Fruit fly (Drosophila melanogaster) whole organism, pupa: ENCODE data around the gene nAChRalpha6.

ENCODE experiments used
- CG10348 ChIP-seq: fragments of 200-800 bp; sonication (Bioruptor generic); IDR thresholded peaks from 2 replicates; pipeline ENCODE4 v1.3.6; 2022; ENCODE audit warnings: missing biosample characterization, missing genetic modification characterization
- CG12605 ChIP-seq: fragments of 200-800 bp; sonication (Bioruptor generic); IDR thresholded peaks from 2 replicates; pipeline ENCODE4 v1.3.6; 2022; ENCODE audit warnings: missing biosample characterization, missing genetic modification characterization
- CG13204 ChIP-seq: fragments of 200-800 bp; sonication (Bioruptor generic); optimal IDR thresholded peaks from 2 replicates; lab custom pipeline; 2018; ENCODE audit warnings: missing biosample characterization, mild to moderate bottlenecking, missing genetic modification characterization, moderate library complexity
- CG14655 ChIP-seq: fragments of 200-800 bp; sonication (Bioruptor generic); optimal IDR thresholded peaks from 3 replicates; lab custom pipeline; 2017; ENCODE audit warnings: mild to moderate bottlenecking, missing biosample characterization, missing genetic modification reagents, missing genetic modification characterization
- CG15710 ChIP-seq: fragments of 200-800 bp; sonication (Bioruptor generic); optimal IDR thresholded peaks from 2 replicates; lab custom pipeline; 2018; ENCODE audit warnings: missing biosample characterization, mild to moderate bottlenecking, missing genetic modification characterization, moderate library complexity
- CG17806 ChIP-seq: fragments of 200-800 bp; sonication (Bioruptor generic); optimal IDR thresholded peaks from 2 replicates; lab custom pipeline; 2018; ENCODE audit warnings: missing biosample characterization, mild to moderate bottlenecking, missing genetic modification characterization, moderate library complexity
- CG32121 ChIP-seq: fragments of 200-800 bp; sonication (Bioruptor generic); IDR thresholded peaks from 2 replicates; pipeline ENCODE4 v1.3.6; 2022; ENCODE audit warnings: missing biosample characterization, missing genetic modification characterization
- CG34367 ChIP-seq: fragments of 200-800 bp; sonication (Bioruptor generic); optimal IDR thresholded peaks from 2 replicates; lab custom pipeline; 2018; ENCODE audit warnings: missing biosample characterization, mild to moderate bottlenecking, missing genetic modification characterization
- CG4496 ChIP-seq: fragments of 200-800 bp; sonication (Bioruptor generic); IDR thresholded peaks from 3 replicates; pipeline ENCODE4 v1.3.6; 2022; ENCODE audit warnings: missing biosample characterization, missing genetic modification characterization
- CG8159 ChIP-seq: fragments of 200-800 bp; sonication (Bioruptor generic); optimal IDR thresholded peaks from 3 replicates; lab custom pipeline; 2018; ENCODE audit warnings: missing biosample characterization, mild to moderate bottlenecking, missing genetic modification characterization, moderate library complexity
- CG8301 ChIP-seq: fragments of 200-800 bp; sonication (Bioruptor generic); optimal IDR thresholded peaks from 2 replicates; lab custom pipeline; 2018; ENCODE audit warnings: missing biosample characterization, mild to moderate bottlenecking, missing genetic modification characterization
- CG9948 ChIP-seq: fragments of 200-800 bp; sonication (Bioruptor generic); optimal IDR thresholded peaks from 2 replicates; lab custom pipeline; 2018; ENCODE audit warnings: missing biosample characterization, mild to moderate bottlenecking, missing genetic modification characterization, moderate library complexity
- D1 ChIP-seq: fragments of 200-800 bp; sonication (Bioruptor generic); optimal IDR thresholded peaks from 2 replicates; lab custom pipeline; 2018; ENCODE audit warnings: missing biosample characterization, mild to moderate bottlenecking, missing genetic modification characterization, moderate library complexity
- EcR ChIP-seq: fragments of 200-800 bp; sonication (Bioruptor generic); optimal IDR thresholded peaks from 3 replicates; lab custom pipeline; 2019; ENCODE audit warnings: missing biosample characterization, missing genetic modification characterization, mild to moderate bottlenecking, moderate library complexity, missing genetic modification reagents
- Ets98B ChIP-seq: fragments of 200-800 bp; sonication (Bioruptor generic); IDR thresholded peaks from 2 replicates; pipeline ENCODE4 v1.3.6; 2022; ENCODE audit warnings: missing biosample characterization, missing genetic modification characterization
- Pif1A ChIP-seq: fragments of 200-800 bp; sonication (Bioruptor generic); optimal IDR thresholded peaks from 3 replicates; lab custom pipeline; 2016; ENCODE audit warnings: missing biosample characterization, missing genetic modification characterization
- Pif1B ChIP-seq: fragments of 200-800 bp; sonication (Bioruptor generic); optimal IDR thresholded peaks from 3 replicates; lab custom pipeline; 2016; ENCODE audit warnings: missing biosample characterization, missing genetic modification characterization
- Snoo ChIP-seq: fragments of 200-800 bp; sonication (Bioruptor generic); optimal IDR thresholded peaks from 3 replicates; lab custom pipeline; 2017; ENCODE audit warnings: missing biosample characterization, mild to moderate bottlenecking, missing genetic modification characterization, inconsistent platforms
- fd96Ca ChIP-seq: fragments of 200-800 bp; sonication (Bioruptor generic); IDR thresholded peaks from 3 replicates; pipeline ENCODE4 v1.3.6; 2022; ENCODE audit warnings: missing biosample characterization, missing genetic modification characterization
- gl ChIP-seq: fragments of 200-800 bp; sonication (Bioruptor generic); optimal IDR thresholded peaks from 2 replicates; lab custom pipeline; 2018; ENCODE audit warnings: missing biosample characterization, mild to moderate bottlenecking, missing genetic modification characterization
- rn ChIP-seq: fragments of 200-800 bp; sonication (Bioruptor generic); IDR thresholded peaks from 2 replicates; pipeline ENCODE4 v1.3.6; 2022; ENCODE audit warnings: missing biosample characterization, missing genetic modification characterization

nAChRalpha6 gene

DNA sequence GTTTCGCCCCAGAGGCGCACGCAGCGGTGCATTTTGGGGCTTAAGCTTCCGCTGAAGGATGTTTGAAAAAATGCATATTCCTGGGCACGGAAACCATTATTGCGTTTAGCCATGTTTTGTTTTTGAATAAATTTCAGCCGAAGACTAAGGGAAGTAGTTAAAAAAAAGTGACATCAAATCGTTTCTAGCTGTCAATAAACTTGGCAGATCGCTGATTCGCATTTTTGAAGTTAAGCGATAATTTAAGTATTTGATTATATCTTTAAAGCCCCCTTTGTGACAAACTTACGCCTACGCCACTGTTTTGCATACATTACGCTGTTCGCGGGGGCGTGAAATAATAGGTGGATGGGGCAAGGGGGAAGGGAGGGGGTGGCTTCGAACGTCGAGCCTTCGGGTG, 21.7 kb downstream of the nAChRalpha6 start:
- TF ChIP-seq Snoo, result no peak
- TF ChIP-seq CG13204 (GFP tag; lab: Kevin White, UChicago), result no peak
- no peak for TF ChIP-seq fd96Ca (GFP tag; lab: Robert Waterston, UW)
- TF ChIP-seq Pif1A, result peak; percentile 32
- no peak for TF ChIP-seq CG32121 (GFP tag; lab: Robert Waterston, UW)
- TF ChIP-seq EcR, result no peak
- TF ChIP-seq CG14655, result peak; percentile 25
- TF ChIP-seq CG15710 (tag; lab: Kevin White, UChicago), result peak; percentile 48
- peak; percentile 29 for TF ChIP-seq CG34367 (tag; lab: Kevin White, UChicago)
- TF ChIP-seq CG8159, result peak; percentile 65
- no peak for TF ChIP-seq Ets98B (GFP tag; lab: Robert Waterston, UW)
- peak; percentile 50 for TF ChIP-seq CG9948 (tag; lab: Kevin White, UChicago)
- TF ChIP-seq, all 21 proteins: peak for 6

DNA sequence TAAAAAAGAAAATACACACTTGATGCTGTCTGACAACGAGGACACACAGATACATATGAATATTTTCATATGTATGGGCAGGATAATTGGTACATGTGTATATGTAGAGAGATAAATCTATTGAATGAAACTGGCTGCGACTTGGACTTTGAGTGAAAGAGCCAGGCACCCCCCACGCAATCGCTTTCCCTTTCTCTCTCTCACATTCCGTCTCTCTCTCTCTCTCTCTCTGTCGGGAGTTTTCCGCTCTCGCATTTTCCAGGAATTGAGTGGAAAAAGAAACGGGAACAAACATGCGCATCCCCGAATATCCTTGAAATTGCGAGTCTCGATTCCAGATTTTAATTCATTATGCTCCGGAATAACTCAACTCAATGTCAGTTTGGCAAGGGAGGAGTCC, 22.6 kb downstream of the nAChRalpha6 start:
- TF ChIP-seq EcR (no peak), CG8301 (tag; lab: Kevin White, UChicago) (no peak), CG13204 (GFP tag; lab: Kevin White, UChicago) (no peak), gl (tag; lab: Kevin White, UChicago) (no peak), CG12605 (GFP tag; lab: Robert Waterston, UW) (no peak), Pif1B (GFP tag; lab: Kevin White, UChicago) (no peak), CG9948 (tag; lab: Kevin White, UChicago) (no peak), CG10348 (GFP tag; lab: Robert Waterston, UW) (no peak), CG15710 (tag; lab: Kevin White, UChicago) (no peak)
- TF ChIP-seq, all 21 proteins: peak for 0

DNA sequence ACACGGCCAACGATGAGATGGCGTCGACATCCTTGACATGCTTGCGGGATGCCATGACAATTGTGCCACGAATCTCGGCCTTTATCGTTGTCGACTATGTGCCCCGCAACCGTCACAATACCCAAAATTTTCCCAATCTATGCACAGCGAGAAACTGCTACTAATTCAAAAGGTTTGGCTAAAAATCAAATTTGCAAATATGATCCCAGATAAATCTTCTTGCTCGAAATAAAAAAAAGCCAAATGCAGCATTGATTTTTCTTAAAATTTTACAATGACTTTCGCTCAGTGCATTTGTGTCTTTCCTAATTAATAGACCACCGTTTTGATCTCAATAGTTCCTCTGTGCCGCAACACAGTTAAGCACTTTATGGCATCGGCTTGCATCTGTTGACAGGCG, 23.1 kb downstream of the nAChRalpha6 start:
- TF ChIP-seq EcR, result no peak
- no peak for TF ChIP-seq CG9948 (tag; lab: Kevin White, UChicago)
- no peak for TF ChIP-seq CG32121 (GFP tag; lab: Robert Waterston, UW)
- TF ChIP-seq CG14655, result no peak
- TF ChIP-seq CG34367 (tag; lab: Kevin White, UChicago), result no peak
- TF ChIP-seq CG8159, result peak; percentile 7
- no peak for TF ChIP-seq D1
- no peak for TF ChIP-seq Snoo
- TF ChIP-seq CG13204 (GFP tag; lab: Kevin White, UChicago), result no peak
- no peak for TF ChIP-seq CG15710 (tag; lab: Kevin White, UChicago)
- TF ChIP-seq CG10348 (GFP tag; lab: Robert Waterston, UW), result no peak
- TF ChIP-seq fd96Ca (GFP tag; lab: Robert Waterston, UW), result no peak
- TF ChIP-seq CG12605 (GFP tag; lab: Robert Waterston, UW), result no peak
- peak; percentile 28; the same call in 1 of the 3 replicates for TF ChIP-seq CG4496 (GFP tag; lab: Robert Waterston, UW)

DNA sequence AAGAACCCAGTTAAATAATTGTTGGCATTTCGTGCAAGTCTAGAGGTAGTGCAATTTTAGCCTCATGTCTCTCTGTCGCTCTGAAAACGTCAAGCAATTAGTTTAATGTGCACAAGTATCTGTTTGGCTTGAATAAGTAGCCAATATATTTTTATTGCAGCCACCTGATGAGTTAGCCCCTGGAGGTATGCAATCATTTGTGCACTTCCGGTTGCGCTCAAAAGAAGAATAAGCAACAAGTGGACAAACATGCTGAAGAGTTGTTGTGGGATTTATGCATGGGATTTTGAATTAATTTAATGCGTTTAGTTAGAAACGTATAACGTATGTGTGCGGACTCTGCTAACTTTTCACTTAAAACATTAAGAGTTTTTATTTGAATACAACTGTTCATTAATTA, 35.3 kb downstream of the nAChRalpha6 start:
- no peak for TF ChIP-seq CG10348 (GFP tag; lab: Robert Waterston, UW)
- TF ChIP-seq CG14655, result no peak
- no peak for TF ChIP-seq CG32121 (GFP tag; lab: Robert Waterston, UW)
- TF ChIP-seq CG9948 (tag; lab: Kevin White, UChicago), result no peak
- no peak for TF ChIP-seq Pif1A
- TF ChIP-seq gl (tag; lab: Kevin White, UChicago), result no peak
- no peak for TF ChIP-seq CG17806 (tag; lab: Kevin White, UChicago)
- TF ChIP-seq D1, result no peak
- TF ChIP-seq CG34367 (tag; lab: Kevin White, UChicago), result no peak
- no peak for TF ChIP-seq CG15710 (tag; lab: Kevin White, UChicago)
- TF ChIP-seq Ets98B (GFP tag; lab: Robert Waterston, UW), result no peak
- no peak for TF ChIP-seq fd96Ca (GFP tag; lab: Robert Waterston, UW)
- no peak for TF ChIP-seq CG12605 (GFP tag; lab: Robert Waterston, UW)

DNA sequence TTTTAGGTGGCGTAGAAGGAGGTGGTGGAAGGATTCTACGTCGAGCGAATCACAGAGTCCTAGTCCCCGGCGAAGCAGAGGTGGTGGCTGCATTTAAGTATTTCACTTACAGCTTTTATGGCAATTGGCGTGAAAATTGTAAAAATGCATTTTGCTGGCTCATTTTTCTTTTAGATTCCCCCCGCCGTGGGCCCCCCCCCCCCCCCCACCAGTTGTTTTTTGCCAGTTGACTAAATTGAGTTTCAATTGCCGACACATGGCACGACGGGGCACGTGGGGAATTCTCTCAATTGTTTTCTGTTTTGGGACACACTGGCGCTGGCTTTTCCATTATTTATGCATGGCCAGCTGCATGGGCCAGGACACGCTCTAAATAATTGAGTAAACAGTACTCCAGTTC, 49.3 kb downstream of the nAChRalpha6 start:
- TF ChIP-seq CG4496 (GFP tag; lab: Robert Waterston, UW) (no peak), CG34367 (tag; lab: Kevin White, UChicago) (no peak), CG32121 (GFP tag; lab: Robert Waterston, UW) (no peak), Pif1B (GFP tag; lab: Kevin White, UChicago) (no peak), gl (tag; lab: Kevin White, UChicago) (no peak), CG13204 (GFP tag; lab: Kevin White, UChicago) (no peak), fd96Ca (GFP tag; lab: Robert Waterston, UW) (no peak), CG15710 (tag; lab: Kevin White, UChicago) (no peak), Ets98B (GFP tag; lab: Robert Waterston, UW) (no peak), CG10348 (GFP tag; lab: Robert Waterston, UW) (no peak), Pif1A (no peak)

DNA sequence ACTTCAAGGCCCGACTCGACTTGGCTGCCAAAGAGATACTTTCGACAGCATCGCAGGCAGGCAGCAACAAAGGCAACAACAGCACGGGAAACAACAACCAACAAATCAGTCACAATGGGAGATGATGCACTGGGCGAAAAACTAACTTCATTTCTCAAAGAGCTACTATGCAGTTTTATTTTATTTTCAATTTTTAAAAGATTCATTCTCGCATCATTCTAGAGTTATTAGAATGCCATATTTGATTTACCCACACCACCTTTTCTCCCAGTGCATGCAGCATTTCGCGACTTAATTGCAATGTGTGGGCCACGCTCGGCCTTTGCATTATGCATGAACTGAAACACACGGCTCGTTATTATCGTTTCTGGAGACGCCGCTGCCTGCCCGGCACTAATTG, 57.2 kb downstream of the nAChRalpha6 start:
- TF ChIP-seq CG10348 (GFP tag; lab: Robert Waterston, UW), result no peak
- TF ChIP-seq CG12605 (GFP tag; lab: Robert Waterston, UW), result no peak
- no peak for TF ChIP-seq D1
- peak; percentile 77 for TF ChIP-seq CG15710 (tag; lab: Kevin White, UChicago)
- no peak for TF ChIP-seq rn
- peak; percentile 65; the same call in 2 of the 3 replicates for TF ChIP-seq CG4496 (GFP tag; lab: Robert Waterston, UW)
- no peak for TF ChIP-seq CG32121 (GFP tag; lab: Robert Waterston, UW)
- TF ChIP-seq Ets98B (GFP tag; lab: Robert Waterston, UW), result no peak
- peak; percentile 50 for TF ChIP-seq Pif1B (GFP tag; lab: Kevin White, UChicago)
- no peak for TF ChIP-seq CG17806 (tag; lab: Kevin White, UChicago)
- TF ChIP-seq CG13204 (GFP tag; lab: Kevin White, UChicago), result peak; percentile 32
- TF ChIP-seq fd96Ca (GFP tag; lab: Robert Waterston, UW), result peak; percentile 61
- TF ChIP-seq EcR, result no peak
- peak; percentile 65 for TF ChIP-seq CG9948 (tag; lab: Kevin White, UChicago)
- TF ChIP-seq Snoo, result peak; percentile 75
- no peak for TF ChIP-seq CG8301 (tag; lab: Kevin White, UChicago)
- TF ChIP-seq gl (tag; lab: Kevin White, UChicago), result no peak
- TF ChIP-seq CG8159, result peak; percentile 73
- peak; percentile 55 for TF ChIP-seq CG34367 (tag; lab: Kevin White, UChicago)
- TF ChIP-seq CG14655, result peak; percentile 60
- peak; percentile 47 for TF ChIP-seq Pif1A
